Worm (Caenorhabditis elegans): ENCODE measurements around the gene srw-35.

Gene srw-35

DNA sequence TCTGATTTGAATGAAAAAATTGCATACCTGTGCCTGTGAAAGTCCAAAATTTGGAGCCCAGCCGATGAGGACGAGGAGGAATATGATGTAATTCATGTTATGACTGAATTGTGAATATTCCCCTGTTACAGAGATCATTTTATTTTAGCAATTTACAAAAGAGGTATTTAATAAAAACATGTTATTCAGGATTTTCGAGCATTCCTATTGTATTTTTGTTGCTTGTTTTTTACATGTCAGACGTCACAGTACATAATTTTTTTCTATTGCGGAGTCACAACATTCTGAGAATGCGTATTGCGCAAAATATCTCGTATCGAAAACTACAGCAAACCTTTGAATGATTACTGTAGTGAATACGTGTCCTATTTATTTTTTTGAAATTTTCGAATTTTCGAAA is 30.9 kb downstream of the srw-35 start, which contains the start of gene F36D3.14:
TSS of gene F36D3.14 (minus strand) at position 101 of the 400 bp plus-strand sequence.
- TF ChIP-seq madf-10 (tag; optimal IDR thresholded peaks at IDR 0.05) (no peak), ZK185.1 (tag; optimal IDR thresholded peaks at IDR 0.05; ENCODE audit: poor library complexity, severe bottlenecking) (no peak), ztf-3 (GFP tag; optimal IDR thresholded peaks at IDR 0.05) (no peak), K11D2.4 (GFP tag; IDR thresholded peaks at IDR 0.05) (no peak), nhr-179 (tag; optimal IDR thresholded peaks at IDR 0.05) (no peak), hmg-20 (GFP tag; IDR thresholded peaks at IDR 0.05) (no peak), lsy-27 (tag; optimal IDR thresholded peaks at IDR 0.05; ENCODE audit: borderline replicate concordance, insufficient read depth) (no peak), sdz-38 (tag; optimal IDR thresholded peaks at IDR 0.05) (no peak), nhr-120 (GFP tag; IDR thresholded peaks at IDR 0.05) (no peak), ceh-27 (GFP tag; optimal IDR thresholded peaks at IDR 0.05) (no peak), zfh-2 (GFP tag; conservative IDR thresholded peaks at IDR 0.05) (no peak)

DNA sequence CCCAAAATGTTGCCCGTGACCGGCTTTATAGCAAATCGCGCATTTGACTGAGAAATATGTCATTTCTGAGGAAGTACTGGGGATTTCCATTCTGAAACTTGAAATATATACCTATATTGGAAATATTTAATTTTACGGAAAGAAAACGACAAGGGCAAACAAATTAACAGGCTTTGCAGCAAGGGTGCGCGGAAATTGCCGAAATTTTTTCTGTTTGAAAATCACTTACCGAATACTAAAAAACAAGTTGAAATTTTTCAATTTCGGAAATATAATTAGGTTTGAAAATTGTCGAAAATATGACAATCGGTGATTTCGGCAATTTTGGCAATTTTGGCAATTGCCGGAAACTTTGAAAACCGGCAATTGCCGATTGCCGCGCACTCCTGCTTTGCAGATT is 33.5 kb downstream of the srw-35 start, which contains the start of gene nhr-54:
TSS of gene nhr-54 (minus strand) at position 101 of the 400 bp plus-strand sequence.
- TF ChIP-seq lin-35 (GFP tag; optimal IDR thresholded peaks at IDR 0.05) (no peak), F52B5.7 (tag; optimal IDR thresholded peaks at IDR 0.05) (no peak), C17E4.6 (GFP tag; IDR thresholded peaks at IDR 0.05) (no peak), B0336.3 (GFP tag; IDR thresholded peaks at IDR 0.05) (no peak), K12H6.12 (tag; optimal IDR thresholded peaks at IDR 0.05) (no peak), B0261.1 (tag; optimal IDR thresholded peaks at IDR 0.05) (no peak), athp-1 (tag; optimal IDR thresholded peaks at IDR 0.05) (no peak), T26A5.8 (tag; optimal IDR thresholded peaks at IDR 0.05) (no peak), ztf-18 (tag; optimal IDR thresholded peaks at IDR 0.05) (no peak), zim-3 (tag; optimal IDR thresholded peaks at IDR 0.05) (no peak), Y53F4B.3 (GFP tag; IDR thresholded peaks at IDR 0.05) (no peak), him-1 (tag; optimal IDR thresholded peaks at IDR 0.05) (no peak)

DNA sequence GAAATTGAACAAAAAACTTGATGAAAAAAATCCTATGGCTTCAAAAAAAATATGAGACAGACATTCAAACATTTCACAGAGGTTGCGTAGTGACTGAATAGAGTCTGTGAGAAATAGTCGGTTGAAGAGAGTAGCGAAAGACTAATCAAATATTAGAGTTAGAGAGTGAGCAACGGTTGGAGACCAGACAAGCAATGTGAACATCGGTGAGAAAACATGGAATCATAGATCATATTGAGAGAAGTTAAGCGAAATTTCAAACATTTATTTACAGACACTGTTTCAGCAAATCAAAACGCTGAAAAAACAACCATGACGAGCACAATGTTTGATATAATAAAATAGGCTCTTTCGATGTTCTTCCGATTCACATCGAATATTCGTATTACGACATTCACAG is 34.3 kb downstream of the srw-35 start:
- TF ChIP-seq die-1 (tag; optimal IDR thresholded peaks at IDR 0.05) (no peak), atf-7 (tag; optimal IDR thresholded peaks at IDR 0.05) (no peak), F22D6.2 (tag; optimal IDR thresholded peaks at IDR 0.05) (no peak), hlh-26 (GFP tag; conservative IDR thresholded peaks at IDR 0.05) (no peak), lsy-27 (tag; optimal IDR thresholded peaks at IDR 0.05; ENCODE audit: borderline replicate concordance, insufficient read depth) (no peak), aptf-2 (GFP tag; conservative IDR thresholded peaks at IDR 0.05) (no peak), gei-17 (GFP tag; optimal IDR thresholded peaks at IDR 0.05) (no peak), F57A8.1 (GFP tag; optimal IDR thresholded peaks at IDR 0.05) (no peak), lin-35 (GFP tag; optimal IDR thresholded peaks at IDR 0.05) (no peak), repo-1 (tag; optimal IDR thresholded peaks at IDR 0.05) (no peak), sdz-38 (tag; optimal IDR thresholded peaks at IDR 0.05) (no peak)

DNA sequence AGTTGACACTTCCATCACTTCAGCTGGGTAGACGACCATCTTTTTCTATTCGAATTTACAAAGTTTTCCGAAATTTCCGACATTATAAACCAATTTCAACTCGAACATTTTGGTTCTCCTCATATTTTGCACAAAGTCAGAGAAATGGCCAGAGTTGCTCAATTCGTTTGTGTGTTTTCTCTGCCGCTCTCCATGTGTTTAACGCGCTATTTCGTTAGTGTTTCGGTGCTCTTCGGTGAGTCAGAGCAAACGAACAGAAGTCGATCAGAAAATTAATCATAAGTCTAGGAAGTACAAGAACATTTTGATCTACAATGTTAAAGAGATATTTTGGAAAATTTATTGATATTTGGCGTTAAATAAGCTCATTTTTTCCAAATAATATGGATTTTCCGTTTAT is 36.4 kb downstream of the srw-35 start, which contains the start of gene srr-3:
TSS of gene srr-3 (minus strand) at position 101 of the 400 bp plus-strand sequence.
- TF ChIP-seq egl-18 (GFP tag; IDR thresholded peaks at IDR 0.05) (no peak), ceh-91 (GFP tag; IDR thresholded peaks at IDR 0.05) (no peak), lin-35 (GFP tag; optimal IDR thresholded peaks at IDR 0.05) (no peak), madf-10 (tag; optimal IDR thresholded peaks at IDR 0.05) (no peak), chd-7 (tag; optimal IDR thresholded peaks at IDR 0.05) (no peak), ztf-25 (GFP tag; IDR thresholded peaks at IDR 0.05) (no peak), K11D2.4 (GFP tag; IDR thresholded peaks at IDR 0.05) (no peak), sea-2 (GFP tag; IDR thresholded peaks at IDR 0.05) (no peak), mcd-1 (GFP tag; IDR thresholded peaks at IDR 0.05) (no peak)

Data from whole organism, young adult.